Worm (Caenorhabditis elegans): ENCODE results near the gene Y17G9B.2.

DNA sequence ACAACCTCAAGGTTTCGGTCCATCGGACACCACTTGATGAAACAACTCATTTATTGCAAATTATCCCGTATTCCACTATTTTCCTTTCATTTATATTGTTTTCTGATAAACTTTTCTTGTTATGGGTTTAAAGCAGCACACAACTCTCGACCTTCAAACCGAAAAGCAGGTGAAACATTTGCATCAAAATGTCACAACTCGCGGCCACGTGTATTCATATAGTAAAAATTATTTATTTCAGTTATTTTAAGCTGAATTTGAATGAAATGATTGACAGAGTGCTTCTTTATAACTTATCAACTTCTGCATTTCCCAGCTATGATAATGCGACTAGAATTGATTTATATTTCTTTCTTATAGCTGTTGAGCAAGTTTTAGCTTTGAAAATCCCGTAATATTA is 47.9 kb downstream of the Y17G9B.2 start, which contains the start of gene srw-95:
- TF ChIP-seq him-1 (tag; optimal IDR thresholded peaks at IDR 0.05) (no peak), W03F9.2 (tag; optimal IDR thresholded peaks at IDR 0.05) (no peak)
